4 fruit fly cellular contexts compared by ENCODE assay signal in genomic region chr3L:5180968-5181612, dm6.
A peak's percentile ranks its signal among the peaks of the same experiment; 100 is the strongest.
TF ChIP-seq lines count a peak whose summit lies in the region.

No protein-coding gene starts in this region.

- no peak for TF ChIP-seq CTCF in whole organism, embryonic (GFP tag; optimal IDR thresholded peaks at IDR 0.05; lab: Kevin White, UChicago)

TF ChIP-seq in whole organism, adult, 20 proteins besides CTCF, POLR2A, EP300 and RAD21:
- peak; percentile 59 for TF ChIP-seq cic (GFP tag; optimal IDR thresholded peaks at IDR 0.05; lab: Kevin White, UChicago)
- TF ChIP-seq ovo (GFP tag; optimal IDR thresholded peaks at IDR 0.05; lab: Kevin White, UChicago) = no peak
- TF ChIP-seq tj (GFP tag; optimal IDR thresholded peaks at IDR 0.05; lab: Kevin White, UChicago) = no peak
- TF ChIP-seq Clk (GFP tag; optimal IDR thresholded peaks at IDR 0.05; lab: Kevin White, UChicago) = no peak
- TF ChIP-seq toe (GFP tag; optimal IDR thresholded peaks at IDR 0.05; lab: Kevin White, UChicago) = no peak
- no peak for TF ChIP-seq Hr96 (GFP tag; optimal IDR thresholded peaks at IDR 0.05; lab: Kevin White, UChicago)
- TF ChIP-seq CG7045 (GFP tag; optimal IDR thresholded peaks at IDR 0.05; lab: Kevin White, UChicago) = no peak
- no peak for TF ChIP-seq CG1620 (GFP tag; optimal IDR thresholded peaks at IDR 0.05; lab: Kevin White, UChicago)
- TF ChIP-seq cnc (optimal IDR thresholded peaks at IDR 0.05; lab: Kevin White, UChicago) = no peak
- peak; percentile 34 for TF ChIP-seq CG12768 (GFP tag; optimal IDR thresholded peaks at IDR 0.05; lab: Kevin White, UChicago)
- no peak for TF ChIP-seq CG5204 (GFP tag; optimal IDR thresholded peaks at IDR 0.05; lab: Kevin White, UChicago)
- TF ChIP-seq CG14711 (tag; optimal IDR thresholded peaks at IDR 0.05; lab: Kevin White, UChicago) = no peak
- TF ChIP-seq CG33017 (tag; optimal IDR thresholded peaks at IDR 0.05; lab: Kevin White, UChicago) = no peak
- TF ChIP-seq Crg-1 (GFP tag; optimal IDR thresholded peaks at IDR 0.05; lab: Kevin White, UChicago) = no peak
- no peak for TF ChIP-seq CG11617 (GFP tag; optimal IDR thresholded peaks at IDR 0.05; lab: Kevin White, UChicago)
- peak; percentile 7 for TF ChIP-seq CG7101 (tag; optimal IDR thresholded peaks at IDR 0.05; lab: Kevin White, UChicago)
- TF ChIP-seq pad (GFP tag; optimal IDR thresholded peaks at IDR 0.05; lab: Kevin White, UChicago) = no peak
- no peak for TF ChIP-seq Mnt (GFP tag; optimal IDR thresholded peaks at IDR 0.05; lab: Kevin White, UChicago)
- no peak for TF ChIP-seq bab1 (GFP tag; optimal IDR thresholded peaks at IDR 0.05; lab: Kevin White, UChicago)
- TF ChIP-seq kay (GFP tag; lab: Kevin White, UChicago; ENCODE audit: borderline replicate concordance) = peak; percentile 79

TF ChIP-seq in whole organism, embryonic, 481 proteins besides CTCF, POLR2A, EP300 and RAD21 (continues in another document):
- TF ChIP-seq CG13287 (GFP tag; IDR thresholded peaks at IDR 0.05; lab: Robert Waterston, UW; ENCODE audit: partially characterized antibody) = no peak
- TF ChIP-seq caup (GFP tag; optimal IDR thresholded peaks at IDR 0.05; lab: Kevin White, UChicago; ENCODE audit: severe bottlenecking) = peak; percentile 5
- no peak for TF ChIP-seq Usf (GFP tag; optimal IDR thresholded peaks at IDR 0.05; lab: Kevin White, UChicago)
- TF ChIP-seq CG14014 (GFP tag; IDR thresholded peaks at IDR 0.05; lab: Robert Waterston, UW) = no peak
- TF ChIP-seq GATAe (GFP tag; conservative IDR thresholded peaks at IDR 0.05; lab: Robert Waterston, UW) = 0 out of 2 replicates have a peak, but pooled peaks have one; percentile 47
- TF ChIP-seq CG14710 (tag; optimal IDR thresholded peaks at IDR 0.05; lab: Kevin White, UChicago) = no peak
- peak; percentile 45 for TF ChIP-seq sug (tag; optimal IDR thresholded peaks at IDR 0.05; lab: Kevin White, UChicago)
- peak; percentile 16 for TF ChIP-seq CG8281 (tag; optimal IDR thresholded peaks at IDR 0.05; lab: Kevin White, UChicago)
- TF ChIP-seq Lhr (GFP tag; optimal IDR thresholded peaks at IDR 0.05; lab: Kevin White, UChicago) = no peak
- no peak for TF ChIP-seq CG30020 (tag; optimal IDR thresholded peaks at IDR 0.05; lab: Kevin White, UChicago)
- TF ChIP-seq CG7786 (GFP tag; optimal IDR thresholded peaks at IDR 0.05; lab: Kevin White, UChicago) = no peak
- TF ChIP-seq D (optimal IDR thresholded peaks at IDR 0.05; lab: Kevin White, UChicago) = no peak
- TF ChIP-seq D (GFP tag; optimal IDR thresholded peaks at IDR 0.05; lab: Kevin White, UChicago) = no peak
- no peak for TF ChIP-seq HmgD (GFP tag; optimal IDR thresholded peaks at IDR 0.05; lab: Kevin White, UChicago)
- no peak for TF ChIP-seq CG14441 (GFP tag; IDR thresholded peaks at IDR 0.05; lab: Robert Waterston, UW)
- no peak for TF ChIP-seq CG34422 (GFP tag; IDR thresholded peaks at IDR 0.05; lab: Robert Waterston, UW)
- peak; percentile 85 for TF ChIP-seq sd (tag; optimal IDR thresholded peaks at IDR 0.05; lab: Kevin White, UChicago)
- TF ChIP-seq mirr (GFP tag; optimal IDR thresholded peaks at IDR 0.05; lab: Kevin White, UChicago) = peak; percentile 32
- TF ChIP-seq Pdp1 (GFP tag; optimal IDR thresholded peaks at IDR 0.05; lab: Kevin White, UChicago) = peak in 1 of 2 experiments; percentile 52
- TF ChIP-seq Trl (optimal IDR thresholded peaks at IDR 0.05; lab: Kevin White, UChicago) = peak in 1 of 2 experiments; percentile 7
- no peak for TF ChIP-seq Trl (GFP tag; optimal IDR thresholded peaks at IDR 0.05; lab: Kevin White, UChicago)
- TF ChIP-seq crol (GFP tag; IDR thresholded peaks at IDR 0.05; lab: Robert Waterston, UW) = peak; percentile 70
- TF ChIP-seq sens (GFP tag; lab: Kevin White, UChicago) = peak; percentile 33
- no peak for TF ChIP-seq CG2199 (GFP tag; IDR thresholded peaks at IDR 0.05; lab: Robert Waterston, UW)
- TF ChIP-seq luna (GFP tag; optimal IDR thresholded peaks at IDR 0.05; lab: Kevin White, UChicago) = no peak

TF ChIP-seq in whole organism, prepupa, 60 proteins besides CTCF, POLR2A, EP300 and RAD21:
- TF ChIP-seq vri (GFP tag; optimal IDR thresholded peaks at IDR 0.05; lab: Kevin White, UChicago) (peak; percentile 87), fd59A (GFP tag; optimal IDR thresholded peaks at IDR 0.05; lab: Kevin White, UChicago) (no peak), Eip78C (GFP tag; lab: Kevin White, UChicago) (peak; percentile 19), CG6854 (GFP tag; optimal IDR thresholded peaks at IDR 0.05; lab: Kevin White, UChicago) (no peak), CG6792 (GFP tag; optimal IDR thresholded peaks at IDR 0.05; lab: Kevin White, UChicago) (no peak), fkh (GFP tag; optimal IDR thresholded peaks at IDR 0.05; lab: Kevin White, UChicago) (peak; percentile 17)

TF ChIP-seq in whole organism, wandering third instar larva, 38 proteins besides CTCF, POLR2A, EP300 and RAD21:
- TF ChIP-seq Jra (GFP tag; optimal IDR thresholded peaks at IDR 0.05; lab: Kevin White, UChicago) (peak; percentile 45), foxo (GFP tag; optimal IDR thresholded peaks at IDR 0.05; lab: Kevin White, UChicago) (no peak), Sp1 (GFP tag; optimal IDR thresholded peaks at IDR 0.05; lab: Kevin White, UChicago) (no peak), br (GFP tag; optimal IDR thresholded peaks at IDR 0.05; lab: Kevin White, UChicago) (no peak), h (GFP tag; optimal IDR thresholded peaks at IDR 0.05; lab: Kevin White, UChicago) (no peak), sage (GFP tag; optimal IDR thresholded peaks at IDR 0.05; lab: Kevin White, UChicago) (no peak), Abd-B (GFP tag; optimal IDR thresholded peaks at IDR 0.05; lab: Kevin White, UChicago) (no peak), N (GFP tag; optimal IDR thresholded peaks at IDR 0.05; lab: Kevin White, UChicago) (no peak), woc (GFP tag; optimal IDR thresholded peaks at IDR 0.05; lab: Kevin White, UChicago) (no peak), psq (GFP tag; optimal IDR thresholded peaks at IDR 0.05; lab: Kevin White, UChicago) (no peak), sv (GFP tag; optimal IDR thresholded peaks at IDR 0.05; lab: Kevin White, UChicago) (no peak), Myc (optimal IDR thresholded peaks at IDR 0.05; lab: Kevin White, UChicago) (no peak), Rel (GFP tag; optimal IDR thresholded peaks at IDR 0.05; lab: Kevin White, UChicago) (no peak), Rel (tag; optimal IDR thresholded peaks at IDR 0.05; lab: Kevin White, UChicago) (peak; percentile 99), OdsH (GFP tag; optimal IDR thresholded peaks at IDR 0.05; lab: Kevin White, UChicago) (no peak), Vsx2 (GFP tag; optimal IDR thresholded peaks at IDR 0.05; lab: Kevin White, UChicago; ENCODE audit: partially characterized antibody) (no peak), brk (GFP tag; optimal IDR thresholded peaks at IDR 0.05; lab: Kevin White, UChicago) (peak; percentile 11), CrebA (GFP tag; optimal IDR thresholded peaks at IDR 0.05; lab: Kevin White, UChicago; ENCODE audit: borderline replicate concordance) (peak; percentile 6), jim (GFP tag; optimal IDR thresholded peaks at IDR 0.05; lab: Kevin White, UChicago) (no peak)
